Worm (Caenorhabditis elegans): ENCODE measurements around the gene krr-1.
A peak's percentile ranks its signal among the peaks of the same experiment; 100 is the strongest.

Gene krr-1

ce11 chrV:7223152-7223551 lies 7.8 kb upstream of the krr-1 start, which contains the start of gene C13F10.7:
C13F10.7 (minus strand) TSS chrV:7223252.
- TF ChIP-seq hlh-1 (tag; optimal IDR thresholded peaks at IDR 0.05) (no peak), ham-2 (GFP tag; optimal IDR thresholded peaks at IDR 0.05) (no peak), elt-3 (tag; optimal IDR thresholded peaks at IDR 0.05) (no peak), zip-8 (tag; optimal IDR thresholded peaks at IDR 0.05) (no peak), ztf-11 (tag; optimal IDR thresholded peaks at IDR 0.05) (no peak), drap-1 (GFP tag; optimal IDR thresholded peaks at IDR 0.05) (no peak), nhr-2 (tag; optimal IDR thresholded peaks at IDR 0.05) (no peak), nhr-28 (tag; optimal IDR thresholded peaks at IDR 0.05) (no peak), sem-2 (GFP tag; optimal IDR thresholded peaks at IDR 0.05) (no peak), cnd-1 (tag; optimal IDR thresholded peaks at IDR 0.05) (no peak), nhr-237 (tag; optimal IDR thresholded peaks at IDR 0.05) (no peak), lin-13 (tag; optimal IDR thresholded peaks at IDR 0.05) (no peak), bed-3 (GFP tag; optimal IDR thresholded peaks at IDR 0.05) (no peak), ceh-39 (tag; optimal IDR thresholded peaks at IDR 0.05) (no peak), snpc-4 (tag; optimal IDR thresholded peaks at IDR 0.05) (no peak), ces-1 (GFP tag; optimal IDR thresholded peaks at IDR 0.05) (no peak), mep-1 (tag; optimal IDR thresholded peaks at IDR 0.05) (no peak), nhr-76 (tag; optimal IDR thresholded peaks at IDR 0.05) (no peak), elt-1 (tag; optimal IDR thresholded peaks at IDR 0.05; ENCODE audit: borderline replicate concordance, insufficient read depth) (no peak), unc-39 (tag; optimal IDR thresholded peaks at IDR 0.05) (no peak)

ce11 chrV:7223941-7224340 lies 7.0 kb upstream of the krr-1 start, which contains the start of gene C13F10.1:
C13F10.1 (plus strand) TSS chrV:7224078.
- TF ChIP-seq bed-3 (GFP tag; optimal IDR thresholded peaks at IDR 0.05) (no peak), ceh-83 (GFP tag; optimal IDR thresholded peaks at IDR 0.05) (no peak), unc-120 (tag; optimal IDR thresholded peaks at IDR 0.05; ENCODE audit: poor library complexity, severe bottlenecking) (peak; percentile 31), hlh-1 (tag; optimal IDR thresholded peaks at IDR 0.05) (peak; percentile 32), unc-62 (GFP tag; optimal IDR thresholded peaks at IDR 0.05) (peak; percentile 80), M03D4.4 (tag; optimal IDR thresholded peaks at IDR 0.05) (no peak), ham-2 (GFP tag; optimal IDR thresholded peaks at IDR 0.05) (no peak), ces-1 (GFP tag; optimal IDR thresholded peaks at IDR 0.05) (peak; percentile 62), pha-4 (tag; optimal IDR thresholded peaks at IDR 0.05) (no peak)

- TF ChIP-seq zip-8 (tag; optimal IDR thresholded peaks at IDR 0.05) (peak; percentile 72), cnd-1 (tag; optimal IDR thresholded peaks at IDR 0.05) (no peak)
Observed at ce11 chrV:7224353-7224752, 6.6 kb upstream of the krr-1 start.

- TF ChIP-seq tbx-8 (GFP tag; optimal IDR thresholded peaks at IDR 0.05) (no peak), sem-2 (GFP tag; optimal IDR thresholded peaks at IDR 0.05) (no peak), snpc-4 (tag; optimal IDR thresholded peaks at IDR 0.05) (no peak), unc-120 (tag; optimal IDR thresholded peaks at IDR 0.05; ENCODE audit: poor library complexity, severe bottlenecking) (no peak), lin-32 (GFP tag; optimal IDR thresholded peaks at IDR 0.05) (no peak), ceh-83 (GFP tag; optimal IDR thresholded peaks at IDR 0.05) (no peak), hlh-1 (tag; optimal IDR thresholded peaks at IDR 0.05) (no peak), nhr-237 (tag; optimal IDR thresholded peaks at IDR 0.05) (no peak), flh-1 (GFP tag; optimal IDR thresholded peaks at IDR 0.05) (no peak), elt-3 (tag; optimal IDR thresholded peaks at IDR 0.05) (no peak), unc-62 (GFP tag; optimal IDR thresholded peaks at IDR 0.05) (no peak), mls-2 (tag; optimal IDR thresholded peaks at IDR 0.05) (no peak), drap-1 (GFP tag; optimal IDR thresholded peaks at IDR 0.05) (no peak), elt-1 (tag; optimal IDR thresholded peaks at IDR 0.05; ENCODE audit: borderline replicate concordance, insufficient read depth) (no peak), mep-1 (tag; optimal IDR thresholded peaks at IDR 0.05) (no peak), cnd-1 (tag; optimal IDR thresholded peaks at IDR 0.05) (no peak), nhr-12 (tag; optimal IDR thresholded peaks at IDR 0.05) (no peak), ceh-39 (tag; optimal IDR thresholded peaks at IDR 0.05) (no peak), nhr-2 (tag; optimal IDR thresholded peaks at IDR 0.05) (no peak)
Observed at ce11 chrV:7224947-7225346, 6.0 kb upstream of the krr-1 start, which contains the start of gene fkb-3. fkb-3 (plus strand) TSS chrV:7225223.

DNA sequence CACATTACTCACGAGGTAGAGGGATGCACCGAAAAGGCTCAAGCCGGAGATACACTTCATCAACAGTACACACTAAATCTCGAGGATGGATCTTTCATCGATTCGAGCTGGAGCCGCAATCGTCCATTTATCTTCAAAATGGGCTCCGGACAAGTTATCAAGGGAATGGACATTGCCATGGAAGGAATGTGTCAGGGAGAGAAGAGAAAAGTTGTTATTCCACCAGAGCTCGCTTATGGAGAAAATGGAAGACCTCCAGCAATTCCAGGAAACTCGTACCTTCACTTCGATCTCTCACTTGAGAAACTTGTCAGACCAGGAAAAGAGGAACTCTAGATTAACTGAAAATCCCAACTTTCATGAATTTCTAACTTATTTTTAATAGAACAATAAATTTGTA lies 5.1 kb upstream of the krr-1 start:
- TF ChIP-seq snpc-4 (tag; optimal IDR thresholded peaks at IDR 0.05) (no peak), nhr-237 (tag; optimal IDR thresholded peaks at IDR 0.05) (no peak), unc-39 (tag; optimal IDR thresholded peaks at IDR 0.05) (no peak), unc-62 (GFP tag; optimal IDR thresholded peaks at IDR 0.05) (no peak), lin-32 (GFP tag; optimal IDR thresholded peaks at IDR 0.05) (no peak), unc-120 (tag; optimal IDR thresholded peaks at IDR 0.05; ENCODE audit: poor library complexity, severe bottlenecking) (no peak), hlh-1 (tag; optimal IDR thresholded peaks at IDR 0.05) (no peak), nhr-28 (tag; optimal IDR thresholded peaks at IDR 0.05) (no peak)
